Worm (Caenorhabditis elegans): ENCODE results near the gene nck-1.

DNA sequence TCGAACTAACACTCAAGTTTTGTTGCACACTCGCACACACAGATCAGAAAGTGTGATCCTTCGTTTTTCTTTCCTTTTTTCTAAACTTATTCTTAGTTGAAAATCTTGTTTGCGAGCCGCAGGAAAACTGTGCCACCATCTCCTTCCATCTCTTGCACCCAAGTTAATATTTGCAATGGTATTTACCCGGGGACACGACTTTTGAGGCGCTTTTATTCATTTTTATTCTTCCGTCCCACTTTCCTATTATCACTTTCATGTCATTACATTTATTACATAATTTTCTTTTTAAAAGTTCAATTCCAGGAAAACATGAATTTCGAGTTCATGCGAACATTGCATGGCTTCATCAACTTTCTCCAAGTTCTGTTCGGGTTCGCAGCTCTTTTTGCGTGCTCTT is 38.2 kb downstream of the nck-1 start, which contains the start of gene F09F9.1:
- TF ChIP-seq ama-1 (optimal IDR thresholded peaks at IDR 0.05) (no peak), tbx-37 (GFP tag; conservative IDR thresholded peaks at IDR 0.05) (no peak)
